Worm (Caenorhabditis elegans) whole organism, mixed stage, embryonic: ENCODE results near the gene ttr-49.

ENCODE experiments used
- M03D4.4 ChIP-seq: sonication (generic microtip); optimal IDR thresholded peaks from 2 replicates; lab custom pipeline; 2017; ENCODE audit warnings: mild to moderate bottlenecking, missing genetic modification characterization, missing compliant biosample characterization
- bed-3 ChIP-seq: fragments of 200-800 bp; sonication (Bioruptor generic); optimal IDR thresholded peaks from 3 replicates; lab custom pipeline; 2018; ENCODE audit warnings: mild to moderate bottlenecking, missing genetic modification characterization, moderate library complexity, missing compliant biosample characterization
- blmp-1 ChIP-seq: fragments of 150-350 bp; optimal IDR thresholded peaks from 2 replicates; lab custom pipeline; 2014; ENCODE audit warnings: missing biosample characterization, missing genetic modification characterization
- ceh-39 ChIP-seq: fragments of 150-350 bp; optimal IDR thresholded peaks from 2 replicates; lab custom pipeline; 2014; ENCODE audit warnings: missing biosample characterization, missing genetic modification characterization
- ceh-43 ChIP-seq: fragments of 200-800 bp; sonication (Bioruptor generic); optimal IDR thresholded peaks from 2 replicates; lab custom pipeline; 2018; ENCODE audit warnings: mild to moderate bottlenecking, missing genetic modification characterization, moderate library complexity, missing compliant biosample characterization
- ces-1 ChIP-seq: fragments of 150-350 bp; optimal IDR thresholded peaks from 2 replicates; lab custom pipeline; 2014; ENCODE audit warnings: missing biosample characterization, missing genetic modification reagents, missing genetic modification characterization
- cnd-1 ChIP-seq: fragments of 200-800 bp; sonication (Bioruptor generic); optimal IDR thresholded peaks from 2 replicates; lab custom pipeline; 2018; ENCODE audit warnings: mild to moderate bottlenecking, missing genetic modification characterization, missing compliant biosample characterization
- elt-1 ChIP-seq: sonication (generic microtip); optimal IDR thresholded peaks from 2 replicates; lab custom pipeline; 2017; ENCODE audit warnings: missing genetic modification characterization, mild to moderate bottlenecking, missing compliant biosample characterization, antibody characterized with exemption, moderate library complexity, borderline replicate concordance; ENCODE audit not compliant: insufficient read depth
- elt-3 ChIP-seq: fragments of 150-350 bp; optimal IDR thresholded peaks from 2 replicates; lab custom pipeline; 2014; ENCODE audit warnings: missing biosample characterization, missing genetic modification characterization
- flh-1 ChIP-seq: fragments of 200-800 bp; sonication (Bioruptor generic); optimal IDR thresholded peaks from 2 replicates; lab custom pipeline; 2018; ENCODE audit warnings: mild to moderate bottlenecking, missing genetic modification characterization, moderate library complexity, missing compliant biosample characterization
- ham-2 ChIP-seq: fragments of 200-800 bp; sonication (Bioruptor generic); optimal IDR thresholded peaks from 2 replicates; lab custom pipeline; 2018; ENCODE audit warnings: mild to moderate bottlenecking, missing genetic modification characterization, missing compliant biosample characterization
- lin-13 ChIP-seq: fragments of 150-350 bp; optimal IDR thresholded peaks from 2 replicates; lab custom pipeline; 2014; ENCODE audit warnings: missing biosample characterization, missing genetic modification characterization
- lin-32 ChIP-seq: fragments of 200-800 bp; sonication (Bioruptor generic); optimal IDR thresholded peaks from 2 replicates; lab custom pipeline; 2018; ENCODE audit warnings: mild to moderate bottlenecking, missing genetic modification characterization, missing compliant biosample characterization
- lsy-2 ChIP-seq: fragments of 150-350 bp; optimal IDR thresholded peaks from 2 replicates; lab custom pipeline; 2014; ENCODE audit warnings: missing biosample characterization, missing genetic modification characterization
- mep-1 ChIP-seq: fragments of 150-350 bp; optimal IDR thresholded peaks from 2 replicates; lab custom pipeline; 2017; ENCODE audit warnings: missing biosample characterization, missing genetic modification reagents, missing genetic modification characterization, inconsistent platforms
- mls-2 ChIP-seq: sonication (generic microtip); optimal IDR thresholded peaks from 2 replicates; lab custom pipeline; 2016; ENCODE audit warnings: mild to moderate bottlenecking, missing genetic modification characterization, moderate library complexity, missing compliant biosample characterization
- nhr-12 ChIP-seq: fragments of 150-350 bp; optimal IDR thresholded peaks from 2 replicates; lab custom pipeline; 2014; ENCODE audit warnings: missing biosample characterization, missing genetic modification characterization
- nhr-2 ChIP-seq: fragments of 150-350 bp; optimal IDR thresholded peaks from 2 replicates; lab custom pipeline; 2014; ENCODE audit warnings: missing biosample characterization, missing genetic modification characterization
- nhr-237 ChIP-seq: fragments of 150-350 bp; optimal IDR thresholded peaks from 2 replicates; lab custom pipeline; 2014; ENCODE audit warnings: missing biosample characterization, missing genetic modification characterization
- nhr-28 ChIP-seq: fragments of 150-350 bp; optimal IDR thresholded peaks from 2 replicates; lab custom pipeline; 2014; ENCODE audit warnings: missing biosample characterization, missing genetic modification characterization
- nhr-76 ChIP-seq: sonication (generic microtip); optimal IDR thresholded peaks from 2 replicates; lab custom pipeline; 2017; ENCODE audit warnings: missing biosample characterization, missing genetic modification characterization
- pha-4 ChIP-seq: fragments of 150-350 bp; optimal IDR thresholded peaks from 2 replicates; lab custom pipeline; 2018; ENCODE audit warnings: missing biosample characterization, missing genetic modification reagents, missing genetic modification characterization
- sem-2 ChIP-seq: fragments of 200-800 bp; sonication (Bioruptor generic); optimal IDR thresholded peaks from 2 replicates; lab custom pipeline; 2018; ENCODE audit warnings: mild to moderate bottlenecking, missing genetic modification characterization, missing compliant biosample characterization
- snpc-4 ChIP-seq: fragments of 150-350 bp; optimal IDR thresholded peaks from 2 replicates; lab custom pipeline; 2014; ENCODE audit warnings: missing biosample characterization, missing genetic modification characterization
- sptf-1 ChIP-seq: sonication (generic microtip); optimal IDR thresholded peaks from 2 replicates; lab custom pipeline; 2017; ENCODE audit warnings: mild to moderate bottlenecking, missing genetic modification characterization, moderate library complexity, missing compliant biosample characterization
- tbx-8 ChIP-seq: fragments of 200-800 bp; sonication (Bioruptor generic); optimal IDR thresholded peaks from 2 replicates; lab custom pipeline; 2018; ENCODE audit warnings: mild to moderate bottlenecking, missing genetic modification characterization, moderate library complexity, missing compliant biosample characterization
- unc-120 ChIP-seq: sonication (generic microtip); optimal IDR thresholded peaks from 2 replicates; lab custom pipeline; 2017; ENCODE audit warnings: missing genetic modification characterization, missing compliant biosample characterization; ENCODE audit not compliant: poor library complexity, severe bottlenecking
- unc-62 ChIP-seq: fragments of 150-350 bp; optimal IDR thresholded peaks from 2 replicates; lab custom pipeline; 2014; ENCODE audit warnings: missing biosample characterization, missing genetic modification reagents, missing genetic modification characterization
- zip-8 ChIP-seq: fragments of 150-350 bp; optimal IDR thresholded peaks from 2 replicates; lab custom pipeline; 2014; ENCODE audit warnings: missing biosample characterization, missing genetic modification characterization
- ztf-11 ChIP-seq: fragments of 150-350 bp; optimal IDR thresholded peaks from 2 replicates; lab custom pipeline; 2014; ENCODE audit warnings: missing biosample characterization, missing genetic modification characterization

ttr-49 gene

DNA sequence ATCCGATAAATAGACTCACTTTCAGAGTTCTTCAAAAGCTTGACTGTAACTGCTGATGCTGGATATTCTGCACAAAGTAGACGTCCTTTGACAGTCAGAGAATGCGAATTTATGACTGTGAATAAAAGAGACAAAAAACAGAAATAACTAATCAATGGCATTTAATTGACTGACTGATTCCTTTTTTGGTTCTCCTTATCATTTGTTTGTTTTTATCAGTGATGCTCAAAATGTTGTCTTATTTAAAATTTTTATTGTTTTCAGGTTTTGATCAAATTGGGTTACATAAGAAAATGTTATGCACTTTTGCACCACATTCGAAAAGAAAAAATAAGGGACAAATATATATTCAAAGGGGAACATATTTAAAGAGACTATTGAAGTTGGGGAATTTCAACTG is at the start of gene ttr-49:
ttr-49 (minus strand) TSS at position 171 of the 400 bp plus-strand sequence.
- TF ChIP-seq bed-3 (no peak), nhr-28 (tag; lab: Kevin White, UChicago) (no peak), cnd-1 (tag; lab: Kevin White, UChicago) (no peak), nhr-12 (tag; lab: Kevin White, UChicago) (no peak), blmp-1 (tag; lab: Kevin White, UChicago) (no peak), lin-13 (no peak), ham-2 (GFP tag; lab: Kevin White, UChicago) (no peak)

DNA sequence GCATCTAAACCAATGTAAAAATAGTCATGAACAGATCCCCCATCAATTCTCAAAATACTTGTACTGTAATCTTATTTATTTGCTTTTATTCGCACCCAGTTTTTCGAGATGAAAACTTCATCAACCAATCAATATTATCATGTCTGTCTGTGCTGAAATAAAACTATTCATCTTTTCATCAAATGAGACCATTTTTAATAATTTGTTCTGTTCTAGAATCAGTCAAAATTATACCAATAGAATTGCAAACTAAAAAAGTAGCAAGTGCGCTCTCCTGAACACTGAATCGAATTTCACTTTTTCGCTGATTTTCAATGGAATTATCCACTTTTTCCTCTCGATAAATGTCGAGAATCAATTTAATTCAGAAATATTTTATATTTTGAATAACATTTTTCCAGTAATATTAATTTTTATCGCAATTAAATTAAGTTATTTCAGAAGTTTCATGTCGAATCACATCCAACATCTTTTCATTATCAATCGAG is 43.6 kb upstream of the ttr-49 start, which contains the start of gene trpp-4:
trpp-4 (plus strand) TSS at position 442 of the 488 bp plus-strand sequence.
- no peak for TF ChIP-seq elt-1 (tag; lab: Kevin White, UChicago)
- TF ChIP-seq nhr-76: no peak
- TF ChIP-seq ces-1 (GFP tag; lab: Kevin White, UChicago): peak; percentile 85
- no peak for TF ChIP-seq snpc-4 (tag; lab: Kevin White, UChicago)
- no peak for TF ChIP-seq lin-32 (GFP tag; lab: Kevin White, UChicago)

DNA sequence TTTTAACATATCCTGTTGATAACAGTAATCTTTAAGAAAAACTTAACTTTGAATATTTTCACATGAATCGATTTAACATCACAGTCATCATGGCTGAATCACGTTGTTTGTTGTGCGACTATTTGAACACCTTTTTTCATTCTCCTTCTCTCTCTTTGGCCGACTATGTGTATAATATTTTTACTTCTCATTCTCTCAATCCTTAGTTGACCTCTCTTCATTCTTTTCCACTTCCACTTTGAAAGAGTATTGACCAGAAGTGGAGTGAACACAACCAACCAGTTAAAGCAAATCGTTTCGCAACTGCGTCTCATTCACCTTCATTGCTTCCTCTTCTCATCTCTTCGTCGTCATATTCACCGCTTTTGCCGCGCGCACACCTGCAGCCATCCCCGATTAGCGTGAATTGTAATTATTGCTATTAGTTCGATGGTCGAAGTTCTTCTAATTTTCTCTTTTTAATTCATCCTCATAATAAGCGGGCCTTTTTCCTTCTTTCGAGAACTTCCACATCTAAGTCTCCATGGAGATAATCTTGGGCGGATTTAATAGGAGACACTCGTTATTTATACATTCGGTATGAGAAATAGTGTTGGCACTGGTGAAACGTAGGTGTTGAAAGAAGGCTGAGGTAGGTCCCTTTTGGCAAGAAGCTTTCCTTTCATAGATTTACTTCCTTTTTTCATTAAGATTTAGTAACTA is 38.8 kb upstream of the ttr-49 start:
- no peak for TF ChIP-seq nhr-237 (tag; lab: Kevin White, UChicago)
- no peak for TF ChIP-seq sptf-1 (tag; lab: Kevin White, UChicago)
- TF ChIP-seq mls-2 (tag; lab: Kevin White, UChicago): peak; percentile 51
- peak; percentile 90 for TF ChIP-seq ham-2 (GFP tag; lab: Kevin White, UChicago)
- TF ChIP-seq ceh-43 (GFP tag; lab: Kevin White, UChicago): peak; percentile 45
- no peak for TF ChIP-seq unc-120

DNA sequence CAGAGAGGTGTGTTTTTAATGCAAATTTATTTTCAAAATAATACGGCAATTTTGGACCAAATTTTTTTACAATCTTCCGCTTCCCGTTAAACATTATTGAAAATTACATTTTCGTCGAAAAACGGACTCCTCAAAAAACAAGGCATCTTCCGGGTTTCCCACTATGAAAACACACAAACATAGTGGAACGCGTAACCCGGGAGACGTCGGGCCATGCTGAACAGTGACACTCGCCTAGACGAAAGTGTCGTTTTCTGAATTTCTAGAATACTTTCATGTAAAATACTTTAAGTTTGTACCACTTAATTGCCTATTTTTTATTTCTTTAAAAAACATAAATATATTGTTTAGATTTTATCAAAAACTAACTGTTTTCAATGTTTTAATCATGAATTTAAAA is 35.6 kb upstream of the ttr-49 start:
- no peak for TF ChIP-seq nhr-12 (tag; lab: Kevin White, UChicago)
- TF ChIP-seq ceh-39: no peak
- TF ChIP-seq ceh-43 (GFP tag; lab: Kevin White, UChicago): no peak
- TF ChIP-seq mls-2 (tag; lab: Kevin White, UChicago): no peak
- no peak for TF ChIP-seq nhr-237 (tag; lab: Kevin White, UChicago)
- no peak for TF ChIP-seq pha-4
- no peak for TF ChIP-seq cnd-1 (tag; lab: Kevin White, UChicago)
- no peak for TF ChIP-seq bed-3
- TF ChIP-seq lin-32 (GFP tag; lab: Kevin White, UChicago): no peak
- TF ChIP-seq mep-1 (tag; lab: Kevin White, UChicago): no peak
- no peak for TF ChIP-seq sem-2 (GFP tag; lab: Kevin White, UChicago)
- TF ChIP-seq zip-8 (tag; lab: Kevin White, UChicago): no peak
- no peak for TF ChIP-seq lin-13
- no peak for TF ChIP-seq unc-120
- no peak for TF ChIP-seq tbx-8
- TF ChIP-seq ces-1 (GFP tag; lab: Kevin White, UChicago): no peak
- TF ChIP-seq flh-1 (GFP tag; lab: Kevin White, UChicago): no peak

DNA sequence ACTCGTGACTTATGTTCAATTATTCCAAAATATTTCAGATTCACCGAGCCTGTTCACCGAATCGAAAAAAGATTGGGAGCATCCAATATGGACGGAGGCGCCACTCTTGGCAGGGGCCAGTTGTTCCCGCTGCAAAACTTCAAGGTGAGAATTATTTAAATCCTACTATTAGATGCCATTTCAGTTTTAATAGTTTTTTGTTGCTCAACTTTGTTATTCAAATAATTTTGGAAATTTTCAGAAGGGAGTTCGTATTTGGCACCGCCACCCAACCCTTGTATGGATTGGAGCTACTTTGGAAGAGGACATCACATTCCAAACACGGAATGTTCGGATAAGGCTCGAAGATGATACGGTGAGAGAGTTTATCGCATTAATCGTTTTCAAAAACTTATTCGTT is 29.8 kb upstream of the ttr-49 start, which contains the start of gene hum-2:
hum-2 (plus strand) TSS at position 33 of the 400 bp plus-strand sequence.
- TF ChIP-seq nhr-2 (no peak), snpc-4 (tag; lab: Kevin White, UChicago) (no peak), lsy-2 (no peak), flh-1 (GFP tag; lab: Kevin White, UChicago) (no peak), unc-120 (no peak), nhr-28 (tag; lab: Kevin White, UChicago) (no peak), nhr-76 (no peak), lin-32 (GFP tag; lab: Kevin White, UChicago) (no peak), elt-1 (tag; lab: Kevin White, UChicago) (no peak), ztf-11 (no peak), ces-1 (GFP tag; lab: Kevin White, UChicago) (no peak), elt-3 (tag; lab: Kevin White, UChicago) (no peak), unc-62 (GFP tag; lab: Kevin White, UChicago) (no peak), M03D4.4 (no peak), ham-2 (GFP tag; lab: Kevin White, UChicago) (no peak)
